Worm (Caenorhabditis elegans) whole organism, midembryonic: ENCODE measurements around the gene F44G3.7.

Experiments
- T22C8.4 ChIP-seq: fragments of 200-800 bp; sonication (Bioruptor generic); IDR thresholded peaks from 2 replicates; pipeline ENCODE4 v1.3.6; 2022; ENCODE audit warnings: missing genetic modification characterization, missing compliant biosample characterization
- cog-1 ChIP-seq: sonication (generic microtip); optimal IDR thresholded peaks from 2 replicates; lab custom pipeline; 2016; ENCODE audit warnings: missing genetic modification characterization, missing compliant biosample characterization
- flt-1 ChIP-seq: fragments of 200-800 bp; sonication (Bioruptor generic); IDR thresholded peaks from 2 replicates; pipeline ENCODE4 v1.3.6; 2022; ENCODE audit warnings: missing genetic modification characterization, missing compliant biosample characterization
- klf-2 ChIP-seq: fragments of 200-800 bp; sonication (Bioruptor generic); conservative IDR thresholded peaks from 2 replicates; pipeline ENCODE4 v1.3.6; 2022; ENCODE audit warnings: missing genetic modification reagents, missing genetic modification characterization, missing compliant biosample characterization
- med-1 ChIP-seq: sonication (generic microtip); optimal IDR thresholded peaks from 2 replicates; lab custom pipeline; 2017; ENCODE audit warnings: missing genetic modification characterization, mild to moderate bottlenecking, missing compliant biosample characterization, antibody characterized with exemption, missing genetic modification reagents; ENCODE audit not compliant: insufficient read depth
- tab-1 ChIP-seq: fragments of 200-800 bp; sonication (Bioruptor generic); IDR thresholded peaks from 2 replicates; pipeline ENCODE4 v1.3.6; 2022; ENCODE audit warnings: missing genetic modification characterization, missing compliant biosample characterization
- ztf-29 ChIP-seq: fragments of 200-800 bp; sonication (Bioruptor generic); IDR thresholded peaks from 2 replicates; pipeline ENCODE4 v1.3.6; 2022; ENCODE audit warnings: missing genetic modification reagents, missing genetic modification characterization, missing compliant biosample characterization

- TF ChIP-seq T22C8.4 (GFP tag; lab: Robert Waterston, UW) (no peak), med-1 (GFP tag; lab: Kevin White, UChicago) (no peak), flt-1 (GFP tag; lab: Robert Waterston, UW) (no peak), ztf-29 (GFP tag; lab: Robert Waterston, UW) (no peak), klf-2 (GFP tag; lab: Robert Waterston, UW) (no peak), tab-1 (GFP tag; lab: Robert Waterston, UW) (no peak), cog-1 (tag; lab: Kevin White, UChicago) (no peak)
Measured at ce11 chrV:16162124-16162735, 25.3 kb upstream of the F44G3.7 start, which contains the start of the genes str-109 and F10A3.11.
